Worm (Caenorhabditis elegans) whole organism, L3 larva: ENCODE measurements around the gene mdt-8.

Source experiments
- R02D3.7 ChIP-seq: fragments of 150-350 bp; optimal IDR thresholded peaks from 2 replicates; lab custom pipeline; 2014; ENCODE audit warnings: missing biosample characterization, missing genetic modification characterization
- ZK546.5 ChIP-seq: sonication (generic microtip); optimal IDR thresholded peaks from 2 replicates; lab custom pipeline; 2017; ENCODE audit warnings: missing biosample characterization, missing genetic modification characterization
- ceh-16 ChIP-seq: sonication (generic microtip); optimal IDR thresholded peaks from 2 replicates; lab custom pipeline; 2017; ENCODE audit warnings: missing biosample characterization, missing genetic modification characterization
- ceh-28 ChIP-seq: fragments of 150-350 bp; optimal IDR thresholded peaks from 2 replicates; lab custom pipeline; 2014; ENCODE audit warnings: missing biosample characterization, missing genetic modification reagents, missing genetic modification characterization
- daf-12 ChIP-seq: fragments of 150-350 bp; optimal IDR thresholded peaks from 2 replicates; lab custom pipeline; 2014; ENCODE audit warnings: missing biosample characterization, missing genetic modification reagents, missing genetic modification characterization
- egl-27 ChIP-seq: sonication (generic microtip); optimal IDR thresholded peaks from 4 replicates; lab custom pipeline; 2017; ENCODE audit warnings: missing biosample characterization, missing genetic modification reagents, missing genetic modification characterization
- egl-5 ChIP-seq: fragments of 150-350 bp; optimal IDR thresholded peaks from 2 replicates; lab custom pipeline; 2017; ENCODE audit warnings: missing biosample characterization, missing genetic modification reagents, missing genetic modification characterization, inconsistent platforms
- elt-2 ChIP-seq: sonication (generic microtip); optimal IDR thresholded peaks from 2 replicates; lab custom pipeline; 2016; ENCODE audit warnings: missing genetic modification reagents, mild to moderate bottlenecking, missing genetic modification characterization, missing compliant biosample characterization
- fkh-10 ChIP-seq: sonication (generic microtip); optimal IDR thresholded peaks from 2 replicates; lab custom pipeline; 2017; ENCODE audit warnings: missing biosample characterization, missing genetic modification reagents, missing genetic modification characterization
- fkh-2 ChIP-seq: fragments of 150-350 bp; optimal IDR thresholded peaks from 2 replicates; lab custom pipeline; 2014; ENCODE audit warnings: missing biosample characterization, missing genetic modification reagents, missing genetic modification characterization
- fos-1 ChIP-seq: fragments of 150-350 bp; optimal IDR thresholded peaks from 2 replicates; lab custom pipeline; 2014; ENCODE audit warnings: missing biosample characterization, missing genetic modification characterization
- hmg-11 ChIP-seq: sonication (generic microtip); optimal IDR thresholded peaks from 2 replicates; lab custom pipeline; 2016; ENCODE audit warnings: missing genetic modification characterization, missing compliant biosample characterization
- jun-1 ChIP-seq: fragments of 150-350 bp; optimal IDR thresholded peaks from 2 replicates; lab custom pipeline; 2014; ENCODE audit warnings: missing biosample characterization, missing genetic modification reagents, missing genetic modification characterization
- lin-39 ChIP-seq: fragments of 150-350 bp; optimal IDR thresholded peaks from 2 replicates; lab custom pipeline; 2018; ENCODE audit warnings: missing biosample characterization, missing genetic modification reagents, missing genetic modification characterization
- lsy-12 ChIP-seq: sonication (generic microtip); optimal IDR thresholded peaks from 2 replicates; lab custom pipeline; 2016; ENCODE audit warnings: mild to moderate bottlenecking, missing genetic modification characterization, missing compliant biosample characterization
- nfya-1 ChIP-seq: sonication (generic microtip); optimal IDR thresholded peaks from 2 replicates; lab custom pipeline; 2017; ENCODE audit warnings: missing genetic modification characterization, mild to moderate bottlenecking, missing compliant biosample characterization, antibody characterized with exemption, moderate library complexity; ENCODE audit not compliant: insufficient read depth
- nhr-12 ChIP-seq: fragments of 150-350 bp; optimal IDR thresholded peaks from 2 replicates; lab custom pipeline; 2014; ENCODE audit warnings: missing biosample characterization, missing genetic modification characterization
- nhr-23 ChIP-seq: fragments of 150-350 bp; optimal IDR thresholded peaks from 2 replicates; lab custom pipeline; 2014; ENCODE audit warnings: missing biosample characterization, missing genetic modification reagents, missing genetic modification characterization
- nhr-237 ChIP-seq: fragments of 150-350 bp; optimal IDR thresholded peaks from 2 replicates; lab custom pipeline; 2014; ENCODE audit warnings: missing biosample characterization, missing genetic modification characterization
- nhr-25 ChIP-seq: sonication (generic microtip); optimal IDR thresholded peaks from 2 replicates; lab custom pipeline; 2017; ENCODE audit warnings: missing biosample characterization, missing genetic modification characterization
- nhr-76 ChIP-seq: fragments of 150-350 bp; sonication (generic microtip); optimal IDR thresholded peaks from 5 replicates; lab custom pipeline; 2014; ENCODE audit warnings: missing biosample characterization, missing genetic modification characterization
- pha-4 ChIP-seq: fragments of 150-350 bp; optimal IDR thresholded peaks from 2 replicates; lab custom pipeline; 2014; ENCODE audit warnings: missing biosample characterization, missing genetic modification reagents, missing genetic modification characterization
- pqm-1 ChIP-seq: fragments of 150-350 bp; optimal IDR thresholded peaks from 2 replicates; lab custom pipeline; 2017; ENCODE audit warnings: missing biosample characterization, missing genetic modification characterization, inconsistent platforms
- sea-2 ChIP-seq: fragments of 150-350 bp; sonication (generic microtip); optimal IDR thresholded peaks from 4 replicates; lab custom pipeline; 2014; ENCODE audit warnings: missing biosample characterization, missing genetic modification reagents, missing genetic modification characterization
- snpc-4 ChIP-seq: fragments of 150-350 bp; optimal IDR thresholded peaks from 2 replicates; lab custom pipeline; 2014; ENCODE audit warnings: missing biosample characterization, missing genetic modification characterization
- tbx-2 ChIP-seq: sonication (generic microtip); optimal IDR thresholded peaks from 2 replicates; lab custom pipeline; 2016; ENCODE audit warnings: mild to moderate bottlenecking, missing genetic modification characterization, missing compliant biosample characterization
- unc-39 ChIP-seq: sonication (generic microtip); optimal IDR thresholded peaks from 4 replicates; lab custom pipeline; 2017; ENCODE audit warnings: missing biosample characterization, missing genetic modification characterization
- unc-62 ChIP-seq: fragments of 150-350 bp; sonication (generic microtip); optimal IDR thresholded peaks from 4 replicates; lab custom pipeline; 2014; ENCODE audit warnings: missing biosample characterization, missing genetic modification reagents, missing genetic modification characterization
- zag-1 ChIP-seq: fragments of 150-350 bp; optimal IDR thresholded peaks from 2 replicates; lab custom pipeline; 2014; ENCODE audit warnings: missing biosample characterization, missing genetic modification characterization
- ztf-11 ChIP-seq: fragments of 150-350 bp; optimal IDR thresholded peaks from 2 replicates; lab custom pipeline; 2014; ENCODE audit warnings: missing biosample characterization, missing genetic modification characterization
- ztf-4 ChIP-seq: fragments of 150-350 bp; optimal IDR thresholded peaks from 2 replicates; lab custom pipeline; 2014; ENCODE audit warnings: missing biosample characterization, missing genetic modification characterization

Gene mdt-8

DNA sequence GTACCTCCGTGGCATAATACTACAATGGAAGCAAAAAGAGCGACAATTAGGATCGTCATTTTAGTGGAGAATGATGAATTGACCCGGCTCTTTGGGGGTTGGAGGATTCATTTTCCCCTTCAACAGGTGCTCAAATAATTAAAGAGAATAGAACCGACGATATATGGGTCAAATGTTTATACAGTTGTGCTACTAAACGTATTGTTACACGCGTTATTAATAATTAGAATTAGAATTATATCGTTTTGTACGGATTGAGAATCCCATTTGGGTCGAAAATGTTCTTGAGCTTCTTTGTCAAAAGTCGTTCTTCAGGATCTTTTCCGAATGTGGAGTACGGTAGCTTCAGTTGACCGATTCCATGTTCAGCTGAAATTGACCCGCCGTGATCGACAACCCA lies 5.1 kb upstream of the mdt-8 start, which contains the start of gene Y62F5A.9:
TSS of gene Y62F5A.9 (minus strand) at position 101 of the 400 bp plus-strand sequence.
- TF ChIP-seq ceh-28 (tag; lab: Kevin White, UChicago) (no peak), fkh-10 (no peak), daf-12 (tag; lab: Kevin White, UChicago) (no peak), fos-1 (tag; lab: Kevin White, UChicago) (no peak), zag-1 (no peak), nhr-25 (tag; lab: Kevin White, UChicago) (no peak), jun-1 (tag; lab: Kevin White, UChicago) (no peak), unc-62 (GFP tag; lab: Kevin White, UChicago) (no peak), nhr-76 (tag; lab: Kevin White, UChicago) (no peak), pha-4 (no peak), tbx-2 (tag; lab: Kevin White, UChicago) (no peak), ZK546.5 (tag; lab: Kevin White, UChicago) (no peak), snpc-4 (tag; lab: Kevin White, UChicago) (no peak), ztf-4 (no peak), elt-2 (tag; lab: Kevin White, UChicago) (no peak), pqm-1 (tag; lab: Kevin White, UChicago) (no peak)

DNA sequence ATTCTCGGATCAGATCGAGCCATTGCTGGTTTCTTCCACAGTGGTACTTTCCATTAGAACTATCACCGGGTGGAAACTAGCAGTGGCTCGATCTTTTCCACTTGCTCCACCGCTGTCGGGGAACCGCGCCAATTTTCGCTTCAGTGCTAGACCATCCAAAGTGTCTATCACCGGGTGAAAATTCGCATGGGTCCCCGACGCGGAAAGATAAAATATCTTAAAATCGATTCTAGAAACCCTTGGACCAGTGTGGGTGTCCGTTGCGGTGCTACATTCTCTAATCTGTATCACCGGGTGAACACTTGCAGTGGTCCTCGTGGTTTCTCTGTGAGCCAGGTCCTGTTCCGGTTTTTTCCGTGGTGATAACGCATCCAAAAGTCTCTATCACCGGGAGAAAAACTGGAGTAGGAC lies 4.0 kb upstream of the mdt-8 start:
- TF ChIP-seq nhr-237 (tag; lab: Kevin White, UChicago), result no peak
- no peak for TF ChIP-seq egl-5 (tag; lab: Kevin White, UChicago)
- no peak for TF ChIP-seq R02D3.7
- TF ChIP-seq unc-39 (tag; lab: Kevin White, UChicago), result no peak
- no peak for TF ChIP-seq nhr-12 (tag; lab: Kevin White, UChicago)
- TF ChIP-seq nhr-25 (tag; lab: Kevin White, UChicago), result no peak
- no peak for TF ChIP-seq sea-2 (GFP tag; lab: Kevin White, UChicago)
- no peak for TF ChIP-seq nhr-23 (tag; lab: Kevin White, UChicago)
- TF ChIP-seq egl-27, result no peak
- TF ChIP-seq pha-4, result no peak

DNA sequence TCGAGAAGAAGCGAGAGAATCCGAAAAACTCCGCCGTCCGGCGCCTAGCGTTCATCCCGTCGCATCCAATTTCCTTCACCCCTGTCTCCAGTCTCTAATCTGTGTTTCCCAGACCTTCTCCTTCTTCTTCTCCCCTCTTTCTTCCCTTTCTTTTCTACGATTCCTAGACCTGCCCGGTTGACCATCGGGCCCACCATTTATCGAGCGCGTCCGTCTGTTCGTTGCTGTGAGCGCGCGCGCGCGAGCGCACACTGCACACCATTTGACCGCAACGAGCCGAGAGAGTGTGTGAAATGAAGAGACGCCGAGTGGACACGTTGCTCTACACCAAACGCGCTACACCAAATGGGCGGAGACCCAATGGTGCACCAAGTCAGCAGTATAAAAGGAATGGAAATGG lies 3.5 kb upstream of the mdt-8 start:
- peak; percentile 15 for TF ChIP-seq nhr-23 (tag; lab: Kevin White, UChicago)
- no peak for TF ChIP-seq fkh-2
- TF ChIP-seq, all 47 proteins: peak for 1

DNA sequence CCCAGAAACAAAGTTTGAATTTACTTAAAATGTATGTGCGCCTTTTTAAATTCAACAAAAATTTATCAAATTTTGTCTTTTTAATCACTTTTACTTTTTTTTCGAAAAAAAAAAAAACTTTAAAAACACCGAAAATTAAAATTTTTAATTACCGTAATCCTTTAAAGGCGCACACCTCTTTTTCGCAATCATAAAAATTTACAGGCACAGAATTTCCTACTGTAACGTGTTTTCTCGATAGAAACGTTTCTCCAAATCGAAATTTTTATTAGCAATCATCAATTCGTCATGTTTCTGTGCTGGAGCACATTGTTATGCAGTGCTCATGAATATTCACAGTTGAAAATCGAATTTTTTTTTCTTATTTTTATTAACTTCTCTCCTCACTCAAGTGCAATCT lies 2.9 kb upstream of the mdt-8 start:
- TF ChIP-seq fkh-10 (no peak), lsy-12 (no peak), pha-4 (no peak), ZK546.5 (tag; lab: Kevin White, UChicago) (no peak)
- TF ChIP-seq, all 47 proteins: peak for 0

DNA sequence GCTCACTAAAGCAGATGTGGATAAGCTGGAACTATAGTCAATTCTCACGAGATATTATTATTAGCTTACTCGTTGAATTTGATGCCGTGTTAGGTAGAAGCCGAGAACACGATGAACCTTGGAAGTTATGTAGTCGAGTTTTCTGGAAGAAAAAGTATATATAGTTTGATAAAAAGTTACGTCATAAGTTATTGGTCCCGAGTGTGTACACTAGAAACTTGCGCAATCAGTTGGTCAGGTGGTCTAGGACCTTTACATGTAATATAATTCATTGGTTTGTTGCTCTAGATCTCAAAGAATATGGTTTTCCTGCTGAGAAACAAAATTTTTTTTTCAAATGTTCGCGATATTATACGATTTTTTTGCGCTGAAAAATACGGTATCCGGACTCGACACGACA lies 2.3 kb upstream of the mdt-8 start:
- TF ChIP-seq lin-39 (tag; lab: Kevin White, UChicago), result no peak
- no peak for TF ChIP-seq daf-12 (tag; lab: Kevin White, UChicago)
- no peak for TF ChIP-seq zag-1
- TF ChIP-seq pqm-1 (tag; lab: Kevin White, UChicago), result no peak
- TF ChIP-seq nhr-237 (tag; lab: Kevin White, UChicago), result no peak
- TF ChIP-seq elt-2 (tag; lab: Kevin White, UChicago), result no peak
- TF ChIP-seq nhr-23 (tag; lab: Kevin White, UChicago), result no peak
- no peak for TF ChIP-seq nfya-1
- no peak for TF ChIP-seq fkh-10
- TF ChIP-seq ceh-16 (tag; lab: Kevin White, UChicago), result no peak
- no peak for TF ChIP-seq ztf-11

DNA sequence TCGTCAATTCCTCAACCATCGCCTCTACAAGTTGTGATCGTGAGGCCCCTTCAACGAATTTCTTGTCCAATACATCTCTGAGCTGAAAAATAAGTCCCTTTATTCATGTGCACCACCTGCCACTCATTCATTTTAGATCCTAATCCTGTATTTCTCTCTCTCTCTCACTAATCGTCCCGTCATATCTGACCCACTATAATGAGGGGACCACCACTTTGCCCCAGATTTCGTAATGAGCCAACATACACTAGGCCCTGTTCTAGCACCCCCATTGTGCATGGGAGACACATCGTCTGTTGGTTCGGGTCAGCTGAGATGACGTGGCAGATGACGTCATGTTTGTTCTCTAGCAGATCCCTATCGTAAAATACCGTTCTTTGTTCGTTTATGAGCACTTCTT lies 1.8 kb upstream of the mdt-8 start:
- TF ChIP-seq snpc-4 (tag; lab: Kevin White, UChicago) (no peak), ceh-28 (tag; lab: Kevin White, UChicago) (no peak), hmg-11 (tag; lab: Kevin White, UChicago) (no peak)
